Fruit fly (Drosophila melanogaster): ENCODE results near the gene CG42237.

The CG42237 gene

dm6 chrX:13114861-13115260 is at the start of gene CG42237:
Gene CG42237 (plus strand): TSS chrX:13115131.
- TF ChIP-seq CG8478 (optimal IDR thresholded peaks at IDR 0.05), result no peak
- no peak for TF ChIP-seq CTCF (optimal IDR thresholded peaks at IDR 0.05)

DNA sequence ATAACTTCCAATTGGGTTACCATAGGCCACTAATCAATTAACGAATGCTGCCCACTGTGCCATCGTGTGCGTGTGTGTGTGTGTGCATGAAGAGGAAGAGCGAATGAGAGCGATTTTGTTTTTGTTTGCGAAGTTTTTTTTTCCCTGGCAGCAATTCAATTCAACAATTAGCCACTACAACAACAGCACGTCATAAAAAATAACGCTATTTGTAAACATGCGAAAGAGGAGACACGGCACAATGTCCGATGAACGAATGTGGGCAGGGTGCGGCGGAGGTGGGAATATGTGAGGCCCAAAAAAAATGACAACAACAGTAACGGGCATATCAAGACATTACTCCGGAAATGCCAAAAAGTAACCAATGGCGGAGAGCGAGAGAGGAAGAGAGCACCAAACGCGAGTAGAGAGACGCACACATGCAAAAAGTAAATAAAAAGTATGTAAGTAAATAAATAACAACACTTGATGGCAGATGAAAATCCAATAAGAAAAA is 27.6 kb upstream of the CG42237 start:
- no peak for TF ChIP-seq CTCF (optimal IDR thresholded peaks at IDR 0.05)

dm6 chrX:13088025-13088805 is 26.7 kb upstream of the CG42237 start:
- no peak for TF ChIP-seq CTCF (optimal IDR thresholded peaks at IDR 0.05)
- TF ChIP-seq CG8478 (optimal IDR thresholded peaks at IDR 0.05), result no peak

DNA sequence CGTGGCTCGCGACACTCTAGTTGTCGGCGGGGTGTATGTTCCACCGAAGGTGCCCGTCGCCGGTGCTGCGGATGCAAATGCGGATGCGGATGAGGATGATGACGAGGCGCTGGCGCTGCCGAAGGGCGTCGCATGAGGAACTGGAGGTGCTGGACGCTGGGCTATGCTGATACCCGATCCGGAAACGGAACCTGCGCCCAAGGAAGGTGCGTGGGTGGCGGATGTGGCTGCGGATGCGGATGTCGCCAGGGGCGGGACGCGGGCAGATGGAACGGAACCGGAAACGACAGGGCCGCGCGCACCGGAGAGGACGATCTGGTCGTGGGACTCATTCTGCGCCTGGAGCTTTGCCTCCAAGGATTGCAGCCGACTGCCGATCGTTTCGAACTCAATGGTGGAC is 25.6 kb upstream of the CG42237 start:
- no peak for TF ChIP-seq CTCF (optimal IDR thresholded peaks at IDR 0.05)
- TF ChIP-seq CG8478 (optimal IDR thresholded peaks at IDR 0.05), result no peak

dm6 chrX:13089920-13090655 is 24.8 kb upstream of the CG42237 start, which contains the start of gene hep:
Gene hep (minus strand): TSS chrX:13090434.
- TF ChIP-seq CG8478 (optimal IDR thresholded peaks at IDR 0.05) (no peak), CTCF (optimal IDR thresholded peaks at IDR 0.05) (no peak)

DNA sequence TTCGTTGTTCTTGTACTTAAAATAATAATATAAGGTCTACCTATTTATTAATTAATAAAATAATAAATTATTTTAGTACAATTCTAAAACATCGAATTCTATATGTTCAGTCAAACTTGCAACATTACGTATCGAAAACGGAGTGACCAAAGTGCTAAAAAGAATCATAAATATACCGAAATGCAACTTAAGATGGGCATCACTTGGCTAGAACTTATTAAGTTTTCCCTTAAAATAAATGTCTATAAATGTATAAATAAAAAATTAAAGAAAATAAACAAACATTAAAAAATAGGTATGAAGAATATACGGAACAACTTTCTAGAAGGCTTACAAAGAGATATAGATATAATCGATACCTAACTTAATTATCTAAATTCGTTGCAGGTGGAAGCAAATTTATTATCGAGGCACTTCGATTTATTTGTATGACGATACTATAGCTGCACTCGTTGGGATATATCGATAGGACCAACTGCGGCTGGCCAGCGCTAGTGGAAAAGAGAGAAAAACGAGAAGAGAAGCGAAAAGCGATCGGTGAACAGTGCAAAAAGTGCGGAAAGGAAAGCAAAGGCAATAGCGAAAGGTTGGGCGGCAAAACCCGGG is 24.2 kb upstream of the CG42237 start, which contains the start of gene lic:
lic (plus strand) TSS at position 490 of the 606 bp plus-strand sequence.
- TF ChIP-seq CG8478 (optimal IDR thresholded peaks at IDR 0.05) (no peak), CTCF (optimal IDR thresholded peaks at IDR 0.05) (no peak)

dm6 chrX:13091859-13092258 is 23.1 kb upstream of the CG42237 start:
- TF ChIP-seq CG8478 (optimal IDR thresholded peaks at IDR 0.05), result no peak
- TF ChIP-seq CTCF (optimal IDR thresholded peaks at IDR 0.05), result no peak

DNA sequence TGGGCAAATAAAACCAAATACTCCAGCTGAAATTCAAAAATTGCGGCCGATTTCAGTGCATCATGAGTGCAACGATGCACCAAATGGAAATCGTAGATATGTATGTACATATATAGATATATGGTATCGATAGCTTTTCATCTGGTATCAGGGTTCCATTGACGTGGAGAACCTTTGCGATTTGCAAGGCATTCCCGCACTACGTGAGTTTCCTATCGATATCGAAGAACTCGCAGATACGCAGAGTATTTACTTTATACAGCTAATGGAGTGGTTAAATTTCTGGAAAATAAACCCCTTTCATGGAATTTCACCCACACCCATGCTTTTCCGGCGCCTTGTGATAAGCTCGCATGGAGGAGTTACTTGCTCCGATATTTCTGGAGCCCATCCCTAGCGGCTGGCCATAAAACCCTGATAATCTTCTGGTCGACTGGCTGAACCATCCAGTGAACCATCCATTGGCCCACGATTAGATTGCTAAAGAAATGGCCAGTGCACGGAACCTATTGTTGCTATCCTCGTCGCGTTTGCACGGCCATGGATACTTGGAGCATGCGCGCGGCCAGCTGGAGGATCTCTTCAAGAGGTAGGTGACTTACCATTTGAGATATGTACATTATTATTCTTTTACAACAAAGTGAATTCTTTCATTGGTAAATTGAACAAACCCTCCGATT is 20.7 kb upstream of the CG42237 start, which contains the start of gene CG2200:
CG2200 (plus strand) TSS at position 215 of the 680 bp plus-strand sequence.
- TF ChIP-seq CTCF (optimal IDR thresholded peaks at IDR 0.05) (no peak), CG8478 (optimal IDR thresholded peaks at IDR 0.05) (no peak)

DNA sequence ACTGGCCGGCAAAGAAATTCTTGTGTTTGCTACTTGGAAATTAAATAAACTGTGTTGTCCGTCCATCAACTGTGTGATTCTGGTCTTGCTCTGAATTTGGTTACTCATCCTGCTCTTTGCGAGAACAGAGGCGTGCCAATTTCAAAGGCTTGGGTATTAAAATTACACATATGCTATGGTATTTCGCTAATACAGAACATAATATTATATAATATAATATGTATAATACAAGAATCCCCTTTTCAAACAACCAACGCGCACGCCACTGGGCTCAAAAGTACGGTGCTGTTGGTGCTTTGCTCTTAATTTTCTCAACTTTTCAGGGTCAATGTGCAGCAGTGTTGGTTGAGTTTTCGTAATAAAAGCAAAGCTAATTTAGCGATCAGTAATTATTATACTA is 15.0 kb upstream of the CG42237 start:
- TF ChIP-seq CTCF (optimal IDR thresholded peaks at IDR 0.05) (no peak), CG8478 (optimal IDR thresholded peaks at IDR 0.05) (no peak)

DNA sequence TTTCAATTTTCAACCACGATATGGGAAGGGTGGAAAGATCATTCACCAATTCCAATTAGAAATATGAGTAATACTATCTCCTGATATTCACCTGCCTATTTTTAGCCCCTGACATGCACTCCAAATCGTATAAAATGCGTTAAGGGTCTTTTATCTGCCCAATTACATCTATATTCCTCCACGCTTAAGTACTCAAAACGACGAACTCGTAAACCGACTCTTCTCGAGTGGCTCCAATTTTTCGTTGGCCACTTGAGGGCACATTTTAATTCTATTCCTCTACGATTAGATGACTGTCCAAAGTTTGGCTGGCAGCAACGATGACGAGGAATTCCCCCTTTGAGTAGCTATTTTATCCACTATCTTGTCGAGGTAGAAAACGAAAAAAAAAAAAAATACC is 13.1 kb upstream of the CG42237 start:
- TF ChIP-seq CG8478 (optimal IDR thresholded peaks at IDR 0.05) (no peak), CTCF (optimal IDR thresholded peaks at IDR 0.05) (no peak)

DNA sequence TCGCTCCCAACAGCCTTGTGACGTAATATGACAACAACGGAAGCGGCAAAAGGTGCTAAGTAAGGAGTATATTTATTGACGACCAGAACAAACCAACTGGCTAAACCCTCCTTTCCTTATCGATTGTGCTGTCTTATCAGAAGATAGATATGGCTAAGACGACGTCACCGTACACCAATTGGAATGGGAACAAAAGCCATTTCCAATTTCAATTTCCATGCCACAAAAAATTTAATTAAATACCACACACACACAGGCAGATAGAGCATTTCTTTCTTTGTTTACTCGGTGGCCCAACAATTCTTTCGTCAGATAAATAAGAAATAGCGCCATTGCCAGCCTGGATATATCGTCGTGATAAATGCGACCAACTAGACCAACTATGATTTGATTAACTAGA is 10.4 kb upstream of the CG42237 start:
- TF ChIP-seq CTCF (optimal IDR thresholded peaks at IDR 0.05) (no peak), CG8478 (optimal IDR thresholded peaks at IDR 0.05) (no peak)

DNA sequence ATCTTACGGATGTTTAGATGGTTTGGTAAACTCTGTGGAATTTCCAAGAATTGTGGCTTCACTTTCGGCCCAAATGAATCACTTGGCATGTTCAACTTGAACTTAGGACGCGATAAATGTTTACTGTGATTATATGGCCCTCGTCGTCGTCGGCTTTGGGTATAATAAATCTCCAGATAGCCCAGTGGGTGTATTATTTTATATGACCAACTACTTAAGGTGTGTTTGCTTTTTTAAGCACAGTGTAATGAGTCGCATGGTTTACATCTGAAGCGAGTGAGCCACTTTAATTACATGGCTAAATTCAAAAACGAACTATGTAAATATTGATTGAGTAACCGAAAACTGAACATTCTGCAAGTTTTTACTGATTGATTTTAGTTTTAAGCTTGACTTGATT is 9.7 kb upstream of the CG42237 start:
- TF ChIP-seq CTCF (optimal IDR thresholded peaks at IDR 0.05) (no peak), CG8478 (optimal IDR thresholded peaks at IDR 0.05) (no peak)

dm6 chrX:13108144-13108824 is 6.6 kb upstream of the CG42237 start, which contains the start of gene Fer3HCH:
Gene Fer3HCH (minus strand): TSS chrX:13108194.
- TF ChIP-seq CTCF (optimal IDR thresholded peaks at IDR 0.05), result no peak
- TF ChIP-seq CG8478 (optimal IDR thresholded peaks at IDR 0.05), result no peak

- TF ChIP-seq CTCF (optimal IDR thresholded peaks at IDR 0.05) (no peak), CG8478 (optimal IDR thresholded peaks at IDR 0.05) (no peak)
Observed at dm6 chrX:13109583-13110126, 5.3 kb upstream of the CG42237 start.
